Worm (Caenorhabditis elegans): ENCODE data around the gene mat-2.

mat-2 gene

ce11 chrII:11167039-11167438 is 54.5 kb downstream of the mat-2 start:
- no peak for TF ChIP-seq M03D4.4 (tag; optimal IDR thresholded peaks at IDR 0.05)
